Worm (Caenorhabditis elegans) whole organism, L1 larva: ENCODE data around the gene golg-4.
A peak's percentile ranks its signal among the peaks of the same experiment; 100 is the strongest.

Experiments
- Y116A8C.19 ChIP-seq: sonication (generic microtip); optimal IDR thresholded peaks from 2 replicates; lab custom pipeline; 2016; ENCODE audit warnings: missing compliant biosample characterization, missing genetic modification characterization, borderline replicate concordance
- aha-1 ChIP-seq: fragments of 150-350 bp; optimal IDR thresholded peaks from 2 replicates; lab custom pipeline; 2014; ENCODE audit warnings: missing biosample characterization, missing genetic modification characterization
- aly-2 ChIP-seq: fragments of 150-350 bp; optimal IDR thresholded peaks from 2 replicates; lab custom pipeline; 2014; ENCODE audit warnings: missing biosample characterization, missing genetic modification characterization
- ama-1 ChIP-seq: fragments of 150-350 bp; optimal IDR thresholded peaks from 2 replicates; lab custom pipeline; 2014
- ceh-8 ChIP-seq: fragments of 200-800 bp; sonication (Bioruptor generic); optimal IDR thresholded peaks from 2 replicates; lab custom pipeline; 2018; ENCODE audit warnings: mild to moderate bottlenecking, missing genetic modification characterization, moderate library complexity, missing compliant biosample characterization
- ces-1 ChIP-seq: fragments of 150-350 bp; optimal IDR thresholded peaks from 2 replicates; lab custom pipeline; 2014; ENCODE audit warnings: missing biosample characterization, missing genetic modification reagents, missing genetic modification characterization
- efl-1 ChIP-seq, 4 experiments: fragments of 150-350 bp; optimal IDR thresholded peaks in 3 of 4; peaks in 1 of 4; 1 replicate in 1 of 4; 2 replicates in 3 of 4; lab custom pipeline; 2014; ENCODE audit warnings: missing biosample characterization in 2 of 4, missing genetic modification characterization in 2 of 4, missing genetic modification reagents in 2 of 4
- efl-3 ChIP-seq: fragments of 200-800 bp; sonication (Bioruptor generic); optimal IDR thresholded peaks from 2 replicates; lab custom pipeline; 2018; ENCODE audit warnings: mild to moderate bottlenecking, missing genetic modification characterization, missing compliant biosample characterization
- egl-13 ChIP-seq: sonication (generic microtip); optimal IDR thresholded peaks from 2 replicates; lab custom pipeline; 2016; ENCODE audit warnings: missing genotype, missing genetic modification reagents, missing genetic modification characterization, missing compliant biosample characterization
- elt-3 ChIP-seq, 6 experiments: fragments of 150-350 bp in 1 of 6; sonication (generic microtip); optimal IDR thresholded peaks; 2 replicates each; lab custom pipeline; 2017 to 2018; ENCODE audit warnings: missing biosample characterization in 6 of 6, missing genetic modification characterization in 6 of 6, inconsistent platforms in 1 of 6
- fkh-10 ChIP-seq: sonication (generic microtip); optimal IDR thresholded peaks from 2 replicates; lab custom pipeline; 2017; ENCODE audit warnings: missing biosample characterization, missing genetic modification reagents, missing genetic modification characterization
- fkh-4 ChIP-seq: sonication (generic microtip); optimal IDR thresholded peaks from 2 replicates; lab custom pipeline; 2016; ENCODE audit warnings: missing compliant biosample characterization, missing genetic modification characterization, borderline replicate concordance
- fkh-8 ChIP-seq: sonication (generic microtip); optimal IDR thresholded peaks from 2 replicates; lab custom pipeline; 2016; ENCODE audit warnings: mild to moderate bottlenecking, missing genetic modification characterization, missing compliant biosample characterization
- grh-1 ChIP-seq: fragments of 200-800 bp; sonication (Bioruptor generic); IDR thresholded peaks from 2 replicates; pipeline ENCODE4 v1.3.6; 2022; ENCODE audit warnings: missing genetic modification reagents, missing genetic modification characterization, missing compliant biosample characterization
- hlh-4 ChIP-seq: sonication (generic microtip); optimal IDR thresholded peaks from 2 replicates; lab custom pipeline; 2016; ENCODE audit warnings: mild to moderate bottlenecking, missing genetic modification characterization, missing compliant biosample characterization
- hpl-2 ChIP-seq: fragments of 150-350 bp; optimal IDR thresholded peaks from 2 replicates; lab custom pipeline; 2014; ENCODE audit warnings: missing biosample characterization, missing genetic modification reagents, missing genetic modification characterization
- isw-1 ChIP-seq: fragments of 200-800 bp; sonication (Bioruptor generic); IDR thresholded peaks from 2 replicates; pipeline ENCODE4 v1.3.6; 2022; ENCODE audit warnings: missing genetic modification characterization, missing compliant biosample characterization
- jun-1 ChIP-seq: fragments of 150-350 bp; optimal IDR thresholded peaks from 2 replicates; lab custom pipeline; 2014; ENCODE audit warnings: missing biosample characterization, missing genetic modification reagents, missing genetic modification characterization
- lin-14 ChIP-seq: fragments of 200-800 bp; sonication (Bioruptor generic); optimal IDR thresholded peaks from 2 replicates; lab custom pipeline; 2018; ENCODE audit warnings: mild to moderate bottlenecking, missing genetic modification characterization, moderate library complexity, missing compliant biosample characterization
- lin-35 ChIP-seq, 2 experiments: fragments of 150-350 bp; optimal IDR thresholded peaks; 2 replicates each; lab custom pipeline; 2014; ENCODE audit warnings: missing biosample characterization in 2 of 2, missing genetic modification characterization in 2 of 2, missing genetic modification reagents in 2 of 2
- lin-39 ChIP-seq: fragments of 150-350 bp; optimal IDR thresholded peaks from 2 replicates; lab custom pipeline; 2014; ENCODE audit warnings: missing biosample characterization, missing genetic modification reagents, missing genetic modification characterization
- lsy-2 ChIP-seq, 2 experiments: fragments of 150-350 bp; optimal IDR thresholded peaks; 2 replicates each; lab custom pipeline; 2014; ENCODE audit warnings: missing biosample characterization in 2 of 2, missing genetic modification characterization in 2 of 2
- mab-9 ChIP-seq: fragments of 200-800 bp; sonication (Bioruptor generic); IDR thresholded peaks from 2 replicates; pipeline ENCODE4 v1.3.6; 2022; ENCODE audit warnings: missing genetic modification reagents, missing genetic modification characterization, missing compliant biosample characterization
- mep-1 ChIP-seq: fragments of 150-350 bp; optimal IDR thresholded peaks from 2 replicates; lab custom pipeline; 2014; ENCODE audit warnings: missing biosample characterization, missing genetic modification characterization
- nhr-12 ChIP-seq: sonication (generic microtip); optimal IDR thresholded peaks from 2 replicates; lab custom pipeline; 2017; ENCODE audit warnings: missing biosample characterization, missing genetic modification characterization
- nhr-19 ChIP-seq: fragments of 200-800 bp; sonication (Bioruptor generic); conservative IDR thresholded peaks from 2 replicates; pipeline ENCODE4 v1.3.6; 2022; ENCODE audit warnings: missing genetic modification characterization, missing compliant biosample characterization
- nhr-20 ChIP-seq: sonication (generic microtip); optimal IDR thresholded peaks from 2 replicates; lab custom pipeline; 2016; ENCODE audit warnings: mild to moderate bottlenecking, missing genetic modification characterization, missing compliant biosample characterization
- nhr-47 ChIP-seq: sonication (generic microtip); optimal IDR thresholded peaks from 2 replicates; lab custom pipeline; 2016; ENCODE audit warnings: mild to moderate bottlenecking, missing genetic modification characterization, moderate library complexity, missing compliant biosample characterization
- nhr-71 ChIP-seq: sonication (generic microtip); optimal IDR thresholded peaks from 2 replicates; lab custom pipeline; 2016; ENCODE audit warnings: mild to moderate bottlenecking, missing genetic modification characterization, moderate library complexity, missing compliant biosample characterization
- nhr-76 ChIP-seq: sonication (generic microtip); optimal IDR thresholded peaks from 2 replicates; lab custom pipeline; 2017; ENCODE audit warnings: missing biosample characterization, missing genetic modification characterization
- nhr-77 ChIP-seq: fragments of 150-350 bp; optimal IDR thresholded peaks from 2 replicates; lab custom pipeline; 2014; ENCODE audit warnings: missing biosample characterization, missing genetic modification characterization
- pag-3 ChIP-seq: sonication (generic microtip); optimal IDR thresholded peaks from 2 replicates; lab custom pipeline; 2017; ENCODE audit warnings: missing genetic modification characterization, mild to moderate bottlenecking, missing compliant biosample characterization, antibody characterized with exemption, borderline replicate concordance; ENCODE audit not compliant: insufficient read depth
- pax-3 ChIP-seq: fragments of 200-800 bp; sonication (Bioruptor generic); optimal IDR thresholded peaks from 2 replicates; lab custom pipeline; 2018; ENCODE audit warnings: mild to moderate bottlenecking, missing genetic modification characterization, moderate library complexity, missing compliant biosample characterization
- skn-1 ChIP-seq: fragments of 150-350 bp; optimal IDR thresholded peaks from 2 replicates; lab custom pipeline; 2014; ENCODE audit warnings: missing biosample characterization, missing genetic modification characterization
- sptf-1 ChIP-seq: fragments of 150-350 bp; optimal IDR thresholded peaks from 2 replicates; lab custom pipeline; 2014; ENCODE audit warnings: missing biosample characterization, missing genetic modification characterization
- unc-130 ChIP-seq: fragments of 150-350 bp; optimal IDR thresholded peaks from 2 replicates; lab custom pipeline; 2017; ENCODE audit warnings: missing biosample characterization, missing genetic modification characterization, inconsistent platforms
- vab-15 ChIP-seq: sonication (generic microtip); optimal IDR thresholded peaks from 2 replicates; lab custom pipeline; 2017; ENCODE audit warnings: missing genotype, mild to moderate bottlenecking, missing genetic modification characterization, missing compliant biosample characterization
- xbp-1 ChIP-seq: sonication (generic microtip); optimal IDR thresholded peaks from 2 replicates; lab custom pipeline; 2016; ENCODE audit warnings: missing genetic modification characterization, missing compliant biosample characterization
- zip-4 ChIP-seq: fragments of 200-800 bp; sonication (Bioruptor generic); optimal IDR thresholded peaks from 2 replicates; lab custom pipeline; 2018; ENCODE audit warnings: mild to moderate bottlenecking, missing genetic modification characterization, moderate library complexity, missing compliant biosample characterization

The golg-4 gene

DNA sequence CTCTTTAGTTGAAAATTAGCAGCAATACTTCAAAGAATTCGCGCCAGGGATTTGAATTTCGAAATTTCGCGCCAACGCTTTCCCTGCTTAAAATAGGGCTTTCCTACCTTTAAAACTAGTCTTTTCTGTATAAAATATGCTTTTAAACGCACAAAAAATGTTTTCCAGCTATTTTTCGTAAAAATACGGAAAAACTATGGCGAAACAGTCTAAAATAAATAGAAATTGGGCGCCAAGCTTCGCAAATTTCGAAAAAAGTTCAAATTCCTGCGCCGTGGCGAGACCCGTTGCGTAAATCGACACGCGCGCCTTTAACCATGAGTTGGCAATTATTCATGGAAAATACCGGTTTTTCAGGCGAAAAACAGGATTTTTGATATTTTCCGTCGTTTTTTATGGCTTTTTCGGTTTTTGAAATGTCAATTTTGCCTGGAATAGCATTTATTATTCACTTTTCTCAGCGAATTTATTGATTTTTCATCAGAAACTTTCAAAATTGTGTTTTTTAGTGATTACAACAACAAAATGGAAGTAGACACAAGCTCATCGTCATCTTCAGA lies 934 bp upstream of the golg-4 start, which contains the start of the genes npp-9 and F59A2.5 (continued):
- TF ChIP-seq fkh-8 (peak; percentile 25), lin-39 (tag; lab: Kevin White, UChicago) (peak; percentile 6), ama-1 (no peak), mep-1 (peak; percentile 39), efl-1 (optimal IDR thresholded peaks at IDR 0.05; lab: Kevin White, UChicago) (peak; percentile 71 to 74), efl-1 (GFP tag; optimal IDR thresholded peaks at IDR 0.05 in 1 of 2; lab: Kevin White, UChicago) (peak; percentile 75 to 96), Y116A8C.19 (no peak), mab-9 (GFP tag; lab: Robert Waterston, UW) (no peak), skn-1 (tag; lab: Kevin White, UChicago) (peak; percentile 57), nhr-12 (tag; lab: Kevin White, UChicago) (no peak), lin-14 (GFP tag; lab: Kevin White, UChicago) (no peak), ces-1 (no peak), efl-3 (no peak), isw-1 (GFP tag; lab: Robert Waterston, UW) (peak; percentile 56), xbp-1 (tag; lab: Kevin White, UChicago) (peak; percentile 31), pax-3 (no peak), zip-4 (no peak), grh-1 (GFP tag; lab: Robert Waterston, UW) (0 out of 2 replicates have a peak, but pooled peaks have one; percentile 36), hpl-2 (GFP tag; lab: Kevin White, UChicago) (no peak), lin-35 (GFP tag; optimal IDR thresholded peaks at IDR 0.05; lab: Kevin White, UChicago) (peak; percentile 65 to 85), fkh-10 (no peak), jun-1 (tag; lab: Kevin White, UChicago) (peak; percentile 46), aha-1 (tag; lab: Kevin White, UChicago) (no peak), nhr-77 (tag; lab: Kevin White, UChicago) (peak; percentile 29), nhr-19 (peak; percentile 34)
- TF ChIP-seq, all 84 proteins: peak for 26

DNA sequence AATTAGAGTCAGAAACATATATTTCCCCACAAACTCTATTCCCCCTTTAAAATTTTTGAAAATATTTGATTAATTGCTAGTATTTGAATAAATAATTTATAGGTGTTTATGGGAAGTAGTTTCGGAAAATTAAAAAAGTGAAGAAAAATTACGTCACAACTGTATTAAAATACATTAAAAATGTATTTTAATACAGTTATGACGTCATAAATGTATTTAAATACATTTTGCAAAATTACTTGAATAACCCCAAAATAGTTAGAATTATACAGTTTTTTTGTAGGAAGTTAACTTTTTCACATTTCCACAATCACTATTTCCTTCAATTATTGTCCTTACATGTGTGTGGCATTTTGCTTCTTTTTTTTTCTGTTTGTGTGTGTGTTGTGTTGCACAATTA lies 8.1 kb downstream of the golg-4 start:
- TF ChIP-seq hlh-4 (tag; lab: Kevin White, UChicago): no peak
- TF ChIP-seq ceh-8 (GFP tag; lab: Kevin White, UChicago): no peak
- no peak for TF ChIP-seq lsy-2 (tag; optimal IDR thresholded peaks at IDR 0.05; lab: Kevin White, UChicago)
- TF ChIP-seq nhr-20 (tag; lab: Kevin White, UChicago): no peak
- no peak for TF ChIP-seq fkh-4
- TF ChIP-seq zip-4: no peak
- TF ChIP-seq nhr-47: no peak
- TF ChIP-seq elt-3 (tag; optimal IDR thresholded peaks at IDR 0.05; lab: Kevin White, UChicago): no peak
- no peak for TF ChIP-seq pag-3
- no peak for TF ChIP-seq unc-130 (tag; lab: Kevin White, UChicago)
- TF ChIP-seq aly-2 (tag; lab: Kevin White, UChicago): no peak
- TF ChIP-seq nhr-71 (tag; lab: Kevin White, UChicago): no peak
- no peak for TF ChIP-seq nhr-76 (tag; lab: Kevin White, UChicago)
- TF ChIP-seq ama-1: no peak
- no peak for TF ChIP-seq fkh-10
- TF ChIP-seq sptf-1 (tag; lab: Kevin White, UChicago): no peak
- no peak for TF ChIP-seq vab-15

DNA sequence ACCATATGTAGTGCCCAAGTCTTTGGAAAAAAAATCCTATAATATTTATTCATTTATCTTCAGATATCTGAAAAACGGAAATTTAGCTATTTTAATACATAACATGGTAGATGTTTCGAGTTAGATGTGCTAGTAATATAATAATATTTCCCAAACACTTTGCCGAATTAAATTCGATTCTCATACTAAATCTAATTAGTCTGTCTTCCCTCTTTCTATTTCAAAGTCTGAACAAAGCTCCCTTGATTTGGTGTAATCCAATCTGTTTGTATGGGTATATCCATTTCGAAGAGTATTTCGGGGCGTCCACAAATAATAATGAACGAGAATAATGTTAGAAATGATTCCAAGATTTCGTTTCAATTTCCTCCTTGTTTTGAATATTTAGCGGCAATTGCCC lies 9.0 kb downstream of the golg-4 start:
- no peak for TF ChIP-seq aha-1 (tag; lab: Kevin White, UChicago)
- TF ChIP-seq efl-1 (optimal IDR thresholded peaks at IDR 0.05; lab: Kevin White, UChicago): no peak
- peak in 1 of 2 experiments; percentile 17 for TF ChIP-seq efl-1 (GFP tag; optimal IDR thresholded peaks at IDR 0.05 in 1 of 2; lab: Kevin White, UChicago)
- no peak for TF ChIP-seq egl-13 (tag; lab: Kevin White, UChicago)
